Fruit fly (Drosophila melanogaster) whole organism, embryonic: Measurements from ENCODE around the gene CG10343.

Experiments used
- Abd-B ChIP-seq: fragments of 200-800 bp; sonication (Bioruptor generic); optimal IDR thresholded peaks from 2 replicates; lab custom pipeline; 2018; ENCODE audit warnings: missing biosample characterization, mild to moderate bottlenecking, missing genetic modification characterization, moderate library complexity
- Adf1 ChIP-seq: fragments of 200-800 bp; sonication (Bioruptor generic); IDR thresholded peaks from 2 replicates; pipeline ENCODE4 v1.3.6; 2022; ENCODE audit warnings: missing biosample characterization, missing genetic modification characterization
- Aef1 ChIP-seq: fragments of 200-800 bp; sonication (Bioruptor generic); IDR thresholded peaks from 3 replicates; pipeline ENCODE4 v1.3.6; 2022; ENCODE audit warnings: missing biosample characterization, missing genetic modification characterization
- Antp ChIP-seq: fragments of 200-800 bp; sonication (Bioruptor generic); optimal IDR thresholded peaks from 3 replicates; lab custom pipeline; 2016; ENCODE audit warnings: missing biosample characterization, missing genetic modification characterization
- Awh ChIP-seq: fragments of 200-800 bp; sonication (Bioruptor generic); IDR thresholded peaks from 2 replicates; pipeline ENCODE4, ENCODE4 v1.3.6; 2022; ENCODE audit warnings: missing biosample characterization, missing genetic modification characterization
- CG10431 ChIP-seq: fragments of 200-800 bp; sonication (Bioruptor generic); optimal IDR thresholded peaks from 3 replicates; lab custom pipeline; 2018; ENCODE audit warnings: missing biosample characterization, mild to moderate bottlenecking, missing genetic modification characterization
- CG11247 ChIP-seq: fragments of 200-800 bp; sonication (Bioruptor generic); IDR thresholded peaks from 2 replicates; pipeline ENCODE4 v1.3.6; 2022; ENCODE audit warnings: missing biosample characterization, missing genetic modification characterization
- CG11456 ChIP-seq: fragments of 200-800 bp; sonication (Bioruptor generic); IDR thresholded peaks from 3 replicates; pipeline ENCODE4 v1.3.6; 2022; ENCODE audit warnings: missing biosample characterization, missing genetic modification characterization
- CG12155 ChIP-seq: fragments of 200-800 bp; sonication (Bioruptor generic); optimal IDR thresholded peaks from 3 replicates; lab custom pipeline; 2016; ENCODE audit warnings: missing biosample characterization, missing genetic modification characterization
- CG13624 ChIP-seq: fragments of 200-800 bp; sonication (Bioruptor generic); optimal IDR thresholded peaks from 2 replicates; lab custom pipeline; 2016; ENCODE audit warnings: missing biosample characterization, missing genetic modification characterization
- CG14667 ChIP-seq: fragments of 200-800 bp; sonication (Bioruptor generic); IDR thresholded peaks from 2 replicates; pipeline ENCODE4 v1.3.6; 2022; ENCODE audit warnings: missing biosample characterization, missing genetic modification characterization
- CG15011 ChIP-seq: fragments of 200-800 bp; sonication (Bioruptor generic); optimal IDR thresholded peaks from 3 replicates; lab custom pipeline; 2018; ENCODE audit warnings: missing biosample characterization, mild to moderate bottlenecking, missing genetic modification characterization
- CG1602 ChIP-seq: fragments of 200-800 bp; sonication (Bioruptor generic); optimal IDR thresholded peaks from 3 replicates; lab custom pipeline; 2016; ENCODE audit warnings: missing biosample characterization, missing genetic modification characterization
- CG17802 ChIP-seq: fragments of 200-800 bp; sonication (Bioruptor generic); optimal IDR thresholded peaks from 2 replicates; lab custom pipeline; 2018; ENCODE audit warnings: missing biosample characterization, mild to moderate bottlenecking, missing genetic modification characterization, moderate library complexity
- CG18262 ChIP-seq: fragments of 200-800 bp; optimal IDR thresholded peaks from 3 replicates; lab custom pipeline; 2019; ENCODE audit warnings: missing biosample characterization, mild to moderate bottlenecking, missing genetic modification characterization, moderate library complexity
- CG18476 ChIP-seq: fragments of 200-800 bp; sonication (Bioruptor generic); optimal IDR thresholded peaks from 2 replicates; lab custom pipeline; 2016; ENCODE audit warnings: missing biosample characterization, mild to moderate bottlenecking, missing genetic modification characterization
- CG2120 ChIP-seq: fragments of 200-800 bp; sonication (Bioruptor generic); optimal IDR thresholded peaks from 3 replicates; lab custom pipeline; 2016; ENCODE audit warnings: missing biosample characterization, missing genetic modification characterization
- CG2712 ChIP-seq: fragments of 200-800 bp; optimal IDR thresholded peaks from 3 replicates; lab custom pipeline; 2019; ENCODE audit warnings: missing biosample characterization, mild to moderate bottlenecking, missing genetic modification characterization, moderate library complexity
- CG2889 ChIP-seq: fragments of 200-800 bp; sonication (Bioruptor generic); IDR thresholded peaks from 3 replicates; pipeline ENCODE4 v1.3.6; 2022; ENCODE audit warnings: missing biosample characterization, missing genetic modification characterization
- CG3163 ChIP-seq: fragments of 200-800 bp; sonication (Bioruptor generic); optimal IDR thresholded peaks from 3 replicates; lab custom pipeline; 2016; ENCODE audit warnings: missing biosample characterization, missing genetic modification characterization
- CG33213 ChIP-seq: fragments of 200-800 bp; sonication (Bioruptor generic); optimal IDR thresholded peaks from 3 replicates; lab custom pipeline; 2016; ENCODE audit warnings: missing biosample characterization, missing genetic modification characterization
- CG33557 ChIP-seq: fragments of 200-800 bp; sonication (Bioruptor generic); optimal IDR thresholded peaks from 2 replicates; lab custom pipeline; 2019; ENCODE audit warnings: missing biosample characterization, mild to moderate bottlenecking, missing genetic modification characterization, moderate library complexity
- CG4328 ChIP-seq: fragments of 200-800 bp; sonication (Bioruptor generic); optimal IDR thresholded peaks from 3 replicates; lab custom pipeline; 2017; ENCODE audit warnings: missing biosample characterization, missing genetic modification reagents, missing genetic modification characterization
- CG4617 ChIP-seq: fragments of 200-800 bp; sonication (Bioruptor generic); optimal IDR thresholded peaks from 3 replicates; lab custom pipeline; 2016; ENCODE audit warnings: missing biosample characterization, missing genetic modification characterization, borderline replicate concordance
- CG6175 ChIP-seq: fragments of 200-800 bp; sonication (Bioruptor generic); IDR thresholded peaks from 3 replicates; pipeline ENCODE4 v1.3.6; 2022; ENCODE audit warnings: missing biosample characterization, missing genetic modification characterization
- CG7745 ChIP-seq: fragments of 200-800 bp; sonication (Bioruptor generic); optimal IDR thresholded peaks from 2 replicates; lab custom pipeline; 2018; ENCODE audit warnings: missing biosample characterization, mild to moderate bottlenecking, missing genetic modification characterization, moderate library complexity
- CG8281 ChIP-seq: fragments of 200-800 bp; sonication (Bioruptor generic); optimal IDR thresholded peaks from 2 replicates; lab custom pipeline; 2018; ENCODE audit warnings: missing biosample characterization, mild to moderate bottlenecking, missing genetic modification characterization, moderate library complexity
- CG8388 ChIP-seq: fragments of 200-800 bp; sonication (Bioruptor generic); optimal IDR thresholded peaks from 2 replicates; lab custom pipeline; 2019; ENCODE audit warnings: missing biosample characterization, mild to moderate bottlenecking, missing genetic modification characterization, moderate library complexity
- CG9215 ChIP-seq: fragments of 200-800 bp; sonication (Bioruptor generic); IDR thresholded peaks from 2 replicates; pipeline ENCODE4 v1.3.6; 2022; ENCODE audit warnings: missing biosample characterization, missing genetic modification characterization
- CG9932 ChIP-seq: fragments of 200-800 bp; sonication (Bioruptor generic); IDR thresholded peaks from 2 replicates; pipeline ENCODE4 v1.3.6; 2022; ENCODE audit warnings: missing biosample characterization, missing genetic modification characterization
- Camta ChIP-seq: fragments of 200-800 bp; sonication (Bioruptor generic); optimal IDR thresholded peaks from 2 replicates; lab custom pipeline; 2016; ENCODE audit warnings: missing biosample characterization, missing genetic modification characterization
- CrebB ChIP-seq: fragments of 200-800 bp; sonication (Bioruptor generic); optimal IDR thresholded peaks from 3 replicates; lab custom pipeline; 2018; ENCODE audit warnings: missing biosample characterization, mild to moderate bottlenecking, missing genetic modification characterization
- Drgx ChIP-seq: fragments of 200-800 bp; sonication (Bioruptor generic); IDR thresholded peaks from 2 replicates; pipeline ENCODE4 v1.3.6; 2022; ENCODE audit warnings: missing biosample characterization, missing genetic modification characterization
- Fer1 ChIP-seq: fragments of 200-800 bp; sonication (Bioruptor generic); optimal IDR thresholded peaks from 2 replicates; lab custom pipeline; 2017; ENCODE audit warnings: missing biosample characterization, mild to moderate bottlenecking, missing genetic modification characterization
- HLH54F ChIP-seq: fragments of 200-800 bp; sonication (Bioruptor generic); optimal IDR thresholded peaks from 3 replicates; lab custom pipeline; 2016; ENCODE audit warnings: missing biosample characterization, missing genetic modification characterization
- HmgD ChIP-seq: fragments of 200-800 bp; sonication (Bioruptor generic); optimal IDR thresholded peaks from 3 replicates; lab custom pipeline; 2016; ENCODE audit warnings: missing biosample characterization, missing genetic modification characterization
- Hr51 ChIP-seq, 2 experiments: fragments of 200-800 bp; sonication (Bioruptor generic); optimal IDR thresholded peaks; 2 replicates in 1 of 2; 3 replicates in 1 of 2; lab custom pipeline; 2016 to 2018; ENCODE audit warnings: missing biosample characterization in 2 of 2, missing genetic modification characterization in 2 of 2, mild to moderate bottlenecking in 1 of 2, moderate library complexity in 1 of 2
- Meics ChIP-seq: fragments of 200-800 bp; sonication (Bioruptor generic); optimal IDR thresholded peaks from 2 replicates; lab custom pipeline; 2017; ENCODE audit warnings: missing biosample characterization, mild to moderate bottlenecking, missing genetic modification characterization
- TFAM ChIP-seq: fragments of 200-800 bp; sonication (Bioruptor generic); optimal IDR thresholded peaks from 2 replicates; lab custom pipeline; 2017; ENCODE audit warnings: missing biosample characterization, missing genetic modification characterization, inconsistent platforms
- cato ChIP-seq: fragments of 200-800 bp; sonication (Bioruptor generic); optimal IDR thresholded peaks from 2 replicates; lab custom pipeline; 2016; ENCODE audit warnings: missing biosample characterization, missing genetic modification characterization, borderline replicate concordance
- dan ChIP-seq: fragments of 200-800 bp; sonication (Bioruptor generic); IDR thresholded peaks from 2 replicates; pipeline ENCODE4 v1.3.6; 2022; ENCODE audit warnings: missing biosample characterization, missing genetic modification characterization
- dmrt11E ChIP-seq: fragments of 200-800 bp; sonication (Bioruptor generic); optimal IDR thresholded peaks from 3 replicates; lab custom pipeline; 2018; ENCODE audit warnings: missing biosample characterization, mild to moderate bottlenecking, missing genetic modification characterization, moderate library complexity
- ewg ChIP-seq: fragments of 200-800 bp; sonication (Bioruptor generic); optimal IDR thresholded peaks from 3 replicates; lab custom pipeline; 2017; ENCODE audit warnings: mild to moderate bottlenecking, missing biosample characterization, missing genetic modification reagents, missing genetic modification characterization
- gfzf ChIP-seq: fragments of 200-800 bp; sonication (Bioruptor generic); optimal IDR thresholded peaks from 2 replicates; lab custom pipeline; 2016; ENCODE audit warnings: missing biosample characterization, mild to moderate bottlenecking, missing genetic modification characterization, moderate library complexity
- ham ChIP-seq: fragments of 200-800 bp; sonication (Bioruptor generic); IDR thresholded peaks from 2 replicates; pipeline ENCODE4 v1.3.6; 2022; ENCODE audit warnings: missing biosample characterization, missing genetic modification characterization
- rib ChIP-seq: fragments of 200-800 bp; sonication (Bioruptor generic); IDR thresholded peaks from 2 replicates; pipeline ENCODE4 v1.3.6; 2022; ENCODE audit warnings: missing biosample characterization, missing genetic modification characterization
- sr ChIP-seq: fragments of 200-800 bp; sonication (Bioruptor generic); IDR thresholded peaks from 3 replicates; pipeline ENCODE4 v1.3.6; 2022; ENCODE audit warnings: missing biosample characterization, missing genetic modification characterization
- vvl ChIP-seq: fragments of 200-800 bp; sonication (Bioruptor generic); IDR thresholded peaks from 2 replicates; pipeline ENCODE4 v1.3.6; 2022; ENCODE audit warnings: missing biosample characterization, missing genetic modification characterization
- wek ChIP-seq: fragments of 200-800 bp; sonication (Bioruptor generic); optimal IDR thresholded peaks from 3 replicates; lab custom pipeline; 2018; ENCODE audit warnings: missing biosample characterization, mild to moderate bottlenecking, missing genetic modification characterization, moderate library complexity

Gene CG10343

dm6 chr2L:18707844-18708238 lies 4.6 kb downstream of the CG10343 start (continued):
- TF ChIP-seq CG2712 (tag; lab: Kevin White, UChicago) (peak; percentile 4), CG3163 (GFP tag; lab: Kevin White, UChicago) (no peak), CG2120 (peak; percentile 70), Fer1 (GFP tag; lab: Kevin White, UChicago) (peak; percentile 20), TFAM (no peak), CG2889 (no peak), CG12155 (GFP tag; lab: Kevin White, UChicago) (peak; percentile 7), Drgx (GFP tag; lab: Robert Waterston, UW) (no peak), CG13624 (GFP tag; lab: Kevin White, UChicago) (peak; percentile 45), Hr51 (GFP tag; optimal IDR thresholded peaks at IDR 0.05; lab: Kevin White, UChicago) (peak in 1 of 2 experiments; percentile 26), cato (no peak), Meics (GFP tag; lab: Kevin White, UChicago) (peak; percentile 17)

dm6 chr2L:18708239-18708891 lies 5.1 kb downstream of the CG10343 start, which contains the start of the genes Faf2 and Grip71:
Gene Faf2 (minus strand): TSS chr2L:18708688.
Gene Grip71 (plus strand): TSS chr2L:18708846.
- TF ChIP-seq Awh, result peak; percentile 94
- peak; percentile 84 for TF ChIP-seq CG6175 (GFP tag; lab: Robert Waterston, UW)
- TF ChIP-seq wek, result no peak
- peak; percentile 96 for TF ChIP-seq Aef1 (GFP tag; lab: Robert Waterston, UW)
- no peak for TF ChIP-seq CG7745 (tag; lab: Kevin White, UChicago)
- TF ChIP-seq CG4617 (GFP tag; lab: Kevin White, UChicago), result peak; percentile 82
- TF ChIP-seq CG11456, result peak; percentile 96
- peak; percentile 87 for TF ChIP-seq CG18262 (tag; lab: Kevin White, UChicago)
- TF ChIP-seq CrebB (tag; lab: Kevin White, UChicago), result peak; percentile 63
- TF ChIP-seq CG33557 (GFP tag; lab: Kevin White, UChicago), result peak; percentile 66
- peak; percentile 85 for TF ChIP-seq ewg (GFP tag; lab: Kevin White, UChicago)
- TF ChIP-seq Antp, result peak; percentile 77
- TF ChIP-seq dan (GFP tag; lab: Robert Waterston, UW), result peak; percentile 87
- peak; percentile 92 for TF ChIP-seq dmrt11E (tag; lab: Kevin White, UChicago)
- TF ChIP-seq Adf1, result peak; percentile 66
- TF ChIP-seq CG9932 (GFP tag; lab: Robert Waterston, UW), result peak; percentile 96
- peak; percentile 63 for TF ChIP-seq CG8281
- peak; percentile 93 for TF ChIP-seq CG1602 (GFP tag; lab: Kevin White, UChicago)
- peak; percentile 96 for TF ChIP-seq vvl (GFP tag; lab: Robert Waterston, UW)
- peak; percentile 81 for TF ChIP-seq rib
- TF ChIP-seq CG17802 (tag; lab: Kevin White, UChicago), result peak; percentile 94
- TF ChIP-seq CG15011, result peak; percentile 56
- peak; percentile 72; the same call in 1 of the 3 replicates for TF ChIP-seq sr (GFP tag; lab: Robert Waterston, UW)
- peak; percentile 66 for TF ChIP-seq CG4328 (GFP tag; lab: Kevin White, UChicago)
- peak; percentile 91 for TF ChIP-seq HLH54F
- TF ChIP-seq Camta (GFP tag; lab: Kevin White, UChicago), result peak; percentile 76
- TF ChIP-seq CG18476 (GFP tag; lab: Kevin White, UChicago), result peak; percentile 90
- peak; percentile 98 for TF ChIP-seq Abd-B (GFP tag; lab: Kevin White, UChicago)
- TF ChIP-seq ham, result peak; percentile 82
- peak; percentile 22 for TF ChIP-seq HmgD (GFP tag; lab: Kevin White, UChicago)
- TF ChIP-seq CG9215, result peak; percentile 92
- peak; percentile 94 for TF ChIP-seq CG11247 (GFP tag; lab: Robert Waterston, UW)
- peak; percentile 95 for TF ChIP-seq CG14667 (GFP tag; lab: Robert Waterston, UW)
- TF ChIP-seq CG10431 (GFP tag; lab: Kevin White, UChicago), result peak; percentile 27
- peak; percentile 73 for TF ChIP-seq CG33213
- peak; percentile 86 for TF ChIP-seq gfzf (GFP tag; lab: Kevin White, UChicago)
- peak; percentile 85 for TF ChIP-seq CG8388
